Worm (Caenorhabditis elegans): ENCODE data around the gene vpat-1.

Gene vpat-1

DNA sequence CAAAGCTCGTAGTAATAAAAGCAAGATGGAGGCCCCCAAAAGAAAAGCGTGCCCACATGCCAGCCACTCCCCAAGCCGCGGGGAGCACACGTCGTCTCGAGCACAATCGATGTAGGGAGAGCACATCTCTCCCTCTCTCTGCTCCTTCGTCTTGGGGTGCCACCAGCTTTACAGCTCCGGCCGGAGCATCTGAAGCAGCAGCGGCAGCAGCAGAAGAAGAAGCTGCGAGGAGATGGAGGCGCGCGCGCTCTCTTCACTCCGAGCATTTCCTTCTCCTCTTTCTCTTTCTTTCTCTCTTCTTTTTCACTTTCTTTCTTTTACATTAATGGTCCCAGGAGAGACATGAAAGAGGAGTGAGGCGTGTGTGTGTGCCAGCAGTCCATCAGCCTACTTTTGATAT lies 18.1 kb upstream of the vpat-1 start (continued):
- TF ChIP-seq egrh-3 (GFP tag; IDR thresholded peaks at IDR 0.05) = peak; percentile 92
- TF ChIP-seq F10E7.11 (tag; optimal IDR thresholded peaks at IDR 0.05) = peak; percentile 28
- TF ChIP-seq xnd-1 (tag; optimal IDR thresholded peaks at IDR 0.05) = no peak
- no peak for TF ChIP-seq ceh-79 (tag; optimal IDR thresholded peaks at IDR 0.05)
- no peak for TF ChIP-seq D2030.7 (GFP tag; IDR thresholded peaks at IDR 0.05)
- TF ChIP-seq hrde-1 (tag; optimal IDR thresholded peaks at IDR 0.05; ENCODE audit: borderline replicate concordance) = no peak
- TF ChIP-seq lsl-1 (GFP tag; optimal IDR thresholded peaks at IDR 0.05) = no peak
- no peak for TF ChIP-seq die-1 (tag; optimal IDR thresholded peaks at IDR 0.05)
- no peak for TF ChIP-seq sea-2 (GFP tag; IDR thresholded peaks at IDR 0.05)
- TF ChIP-seq tbp1 (GFP tag; optimal IDR thresholded peaks at IDR 0.05) = no peak
- TF ChIP-seq mcd-1 (GFP tag; IDR thresholded peaks at IDR 0.05) = peak; percentile 52
- no peak for TF ChIP-seq nhr-120 (GFP tag; IDR thresholded peaks at IDR 0.05)
- no peak for TF ChIP-seq efl-1 (GFP tag; optimal IDR thresholded peaks at IDR 0.05)
- TF ChIP-seq cebp-2 (GFP tag; IDR thresholded peaks at IDR 0.05) = no peak
- no peak for TF ChIP-seq F37B4.10 (GFP tag; IDR thresholded peaks at IDR 0.05)
- no peak for TF ChIP-seq madf-3 (GFP tag; IDR thresholded peaks at IDR 0.05)
- TF ChIP-seq F23B12.7 (tag; optimal IDR thresholded peaks at IDR 0.05; ENCODE audit: insufficient read depth) = no peak
- no peak for TF ChIP-seq lir-1 (GFP tag; conservative IDR thresholded peaks at IDR 0.05)
- TF ChIP-seq Y53G8AR.9 (GFP tag; conservative IDR thresholded peaks at IDR 0.05) = no peak
- no peak for TF ChIP-seq C17E4.6 (GFP tag; IDR thresholded peaks at IDR 0.05)
- no peak for TF ChIP-seq madf-8 (GFP tag; conservative IDR thresholded peaks at IDR 0.05)
- no peak for TF ChIP-seq hmg-20 (GFP tag; IDR thresholded peaks at IDR 0.05)
- TF ChIP-seq cebp-1 (GFP tag; IDR thresholded peaks at IDR 0.05) = no peak
- peak; percentile 46 for TF ChIP-seq cebp-1 (tag; optimal IDR thresholded peaks at IDR 0.05)
- TF ChIP-seq ceh-27 (GFP tag; optimal IDR thresholded peaks at IDR 0.05) = no peak
- no peak for TF ChIP-seq tbx-9 (tag; optimal IDR thresholded peaks at IDR 0.05; ENCODE audit: borderline replicate concordance)
- no peak for TF ChIP-seq ekl-4 (GFP tag; IDR thresholded peaks at IDR 0.05)
- TF ChIP-seq ztf-6 (GFP tag; IDR thresholded peaks at IDR 0.05) = no peak
- TF ChIP-seq nfya-1 (tag; optimal IDR thresholded peaks at IDR 0.05; ENCODE audit: borderline replicate concordance, insufficient read depth) = no peak
- no peak for TF ChIP-seq aptf-2 (GFP tag; conservative IDR thresholded peaks at IDR 0.05)
- no peak for TF ChIP-seq ama-1 (optimal IDR thresholded peaks at IDR 0.05)
- TF ChIP-seq ama-1 (GFP tag; optimal IDR thresholded peaks at IDR 0.05) = no peak
- no peak for TF ChIP-seq egl-44 (GFP tag; IDR thresholded peaks at IDR 0.05)
- TF ChIP-seq hlh-26 (GFP tag; conservative IDR thresholded peaks at IDR 0.05) = no peak
- TF ChIP-seq ccch-3 (GFP tag; optimal IDR thresholded peaks at IDR 0.05) = no peak
- TF ChIP-seq Y53F4B.3 (GFP tag; IDR thresholded peaks at IDR 0.05) = no peak
- no peak for TF ChIP-seq rpc-1 (optimal IDR thresholded peaks at IDR 0.05)
- TF ChIP-seq rpc-1 (tag; optimal IDR thresholded peaks at IDR 0.05) = no peak
- TF ChIP-seq F39B2.1 (GFP tag; IDR thresholded peaks at IDR 0.05) = no peak
- TF ChIP-seq ceh-100 (GFP tag; IDR thresholded peaks at IDR 0.05) = no peak
- TF ChIP-seq B0019.2 (GFP tag; conservative IDR thresholded peaks at IDR 0.05) = no peak
- TF ChIP-seq lin-26 (GFP tag; IDR thresholded peaks at IDR 0.05) = no peak
- no peak for TF ChIP-seq fkh-3 (tag; optimal IDR thresholded peaks at IDR 0.05)
- TF ChIP-seq Y56A3A.18 (GFP tag; IDR thresholded peaks at IDR 0.05) = no peak
